Worm (Caenorhabditis elegans) whole organism, L3 larva: Measurements from ENCODE around the gene msrp-6.
"Not testable (repeated sequence)": the region's sequence is repeated elsewhere in the genome, so short reads cannot be mapped to it uniquely, and the experiment has no call there.

ENCODE experiments used
- ama-1 ChIP-seq: fragments of 150-350 bp; optimal IDR thresholded peaks from 2 replicates; lab custom pipeline; 2018
- ceh-16 ChIP-seq: sonication (generic microtip); optimal IDR thresholded peaks from 2 replicates; lab custom pipeline; 2017; ENCODE audit warnings: missing biosample characterization, missing genetic modification characterization
- ceh-82 ChIP-seq: fragments of 150-350 bp; optimal IDR thresholded peaks from 2 replicates; lab custom pipeline; 2014; ENCODE audit warnings: missing biosample characterization, missing genetic modification characterization
- ceh-9 ChIP-seq: sonication (generic microtip); optimal IDR thresholded peaks from 2 replicates; lab custom pipeline; 2018; ENCODE audit warnings: missing biosample characterization, missing genetic modification characterization
- daf-12 ChIP-seq: fragments of 150-350 bp; optimal IDR thresholded peaks from 2 replicates; lab custom pipeline; 2014; ENCODE audit warnings: missing biosample characterization, missing genetic modification reagents, missing genetic modification characterization
- egl-27 ChIP-seq: sonication (generic microtip); optimal IDR thresholded peaks from 4 replicates; lab custom pipeline; 2017; ENCODE audit warnings: missing biosample characterization, missing genetic modification reagents, missing genetic modification characterization
- elt-1 ChIP-seq: fragments of 150-350 bp; optimal IDR thresholded peaks from 2 replicates; lab custom pipeline; 2014; ENCODE audit warnings: missing biosample characterization, missing genetic modification characterization
- elt-2 ChIP-seq: sonication (generic microtip); optimal IDR thresholded peaks from 2 replicates; lab custom pipeline; 2016; ENCODE audit warnings: missing genetic modification reagents, mild to moderate bottlenecking, missing genetic modification characterization, missing compliant biosample characterization
- elt-3 ChIP-seq, 3 experiments: fragments of 150-350 bp in 1 of 3; sonication (generic microtip) in 2 of 3; optimal IDR thresholded peaks; 2 replicates in 2 of 3; 4 replicates in 1 of 3; lab custom pipeline; 2014 to 2017; ENCODE audit warnings: missing biosample characterization in 3 of 3, missing genetic modification characterization in 3 of 3
- eor-1 ChIP-seq, 2 experiments: fragments of 150-350 bp; optimal IDR thresholded peaks; 2 replicates each; lab custom pipeline; 2014 to 2018; ENCODE audit warnings: missing biosample characterization in 2 of 2, missing genetic modification characterization in 2 of 2
- fkh-10 ChIP-seq: sonication (generic microtip); optimal IDR thresholded peaks from 2 replicates; lab custom pipeline; 2017; ENCODE audit warnings: missing biosample characterization, missing genetic modification reagents, missing genetic modification characterization
- fos-1 ChIP-seq: fragments of 150-350 bp; optimal IDR thresholded peaks from 2 replicates; lab custom pipeline; 2014; ENCODE audit warnings: missing biosample characterization, missing genetic modification characterization
- jun-1 ChIP-seq: fragments of 150-350 bp; optimal IDR thresholded peaks from 2 replicates; lab custom pipeline; 2014; ENCODE audit warnings: missing biosample characterization, missing genetic modification reagents, missing genetic modification characterization
- lin-39 ChIP-seq: fragments of 150-350 bp; optimal IDR thresholded peaks from 2 replicates; lab custom pipeline; 2018; ENCODE audit warnings: missing biosample characterization, missing genetic modification reagents, missing genetic modification characterization
- mdl-1 ChIP-seq: fragments of 150-350 bp; optimal IDR thresholded peaks from 2 replicates; lab custom pipeline; 2014; ENCODE audit warnings: missing biosample characterization, missing genetic modification characterization
- mml-1 ChIP-seq: fragments of 150-350 bp; sonication (generic microtip); optimal IDR thresholded peaks from 3 replicates; lab custom pipeline; 2014; ENCODE audit warnings: missing biosample characterization, missing genetic modification characterization
- nfya-1 ChIP-seq: sonication (generic microtip); optimal IDR thresholded peaks from 2 replicates; lab custom pipeline; 2017; ENCODE audit warnings: missing genetic modification characterization, mild to moderate bottlenecking, missing compliant biosample characterization, antibody characterized with exemption, moderate library complexity; ENCODE audit not compliant: insufficient read depth
- nhr-237 ChIP-seq: fragments of 150-350 bp; optimal IDR thresholded peaks from 2 replicates; lab custom pipeline; 2014; ENCODE audit warnings: missing biosample characterization, missing genetic modification characterization
- nhr-25 ChIP-seq: sonication (generic microtip); optimal IDR thresholded peaks from 2 replicates; lab custom pipeline; 2017; ENCODE audit warnings: missing biosample characterization, missing genetic modification characterization
- nhr-28 ChIP-seq: fragments of 150-350 bp; optimal IDR thresholded peaks from 2 replicates; lab custom pipeline; 2014; ENCODE audit warnings: missing biosample characterization, missing genetic modification characterization
- nhr-43 ChIP-seq: sonication (generic microtip); optimal IDR thresholded peaks from 2 replicates; lab custom pipeline; 2016; ENCODE audit warnings: mild to moderate bottlenecking, missing genetic modification characterization, missing compliant biosample characterization; ENCODE audit not compliant: poor library complexity, severe bottlenecking
- nhr-67 ChIP-seq: fragments of 150-350 bp; optimal IDR thresholded peaks from 2 replicates; lab custom pipeline; 2014; ENCODE audit warnings: missing biosample characterization, missing genetic modification characterization
- nhr-76 ChIP-seq: fragments of 150-350 bp; sonication (generic microtip); optimal IDR thresholded peaks from 5 replicates; lab custom pipeline; 2014; ENCODE audit warnings: missing biosample characterization, missing genetic modification characterization
- pqm-1 ChIP-seq: fragments of 150-350 bp; optimal IDR thresholded peaks from 2 replicates; lab custom pipeline; 2017; ENCODE audit warnings: missing biosample characterization, missing genetic modification characterization, inconsistent platforms
- sea-2 ChIP-seq: fragments of 150-350 bp; sonication (generic microtip); optimal IDR thresholded peaks from 4 replicates; lab custom pipeline; 2014; ENCODE audit warnings: missing biosample characterization, missing genetic modification reagents, missing genetic modification characterization
- skn-1 ChIP-seq: fragments of 150-350 bp; optimal IDR thresholded peaks from 2 replicates; lab custom pipeline; 2014; ENCODE audit warnings: missing biosample characterization, missing genetic modification characterization
- snpc-4 ChIP-seq: fragments of 150-350 bp; optimal IDR thresholded peaks from 2 replicates; lab custom pipeline; 2014; ENCODE audit warnings: missing biosample characterization, missing genetic modification characterization
- tbx-2 ChIP-seq: sonication (generic microtip); optimal IDR thresholded peaks from 2 replicates; lab custom pipeline; 2016; ENCODE audit warnings: mild to moderate bottlenecking, missing genetic modification characterization, missing compliant biosample characterization
- unc-39 ChIP-seq: sonication (generic microtip); optimal IDR thresholded peaks from 4 replicates; lab custom pipeline; 2017; ENCODE audit warnings: missing biosample characterization, missing genetic modification characterization
- unc-62 ChIP-seq: fragments of 150-350 bp; sonication (generic microtip); optimal IDR thresholded peaks from 4 replicates; lab custom pipeline; 2014; ENCODE audit warnings: missing biosample characterization, missing genetic modification reagents, missing genetic modification characterization
- zag-1 ChIP-seq: fragments of 150-350 bp; optimal IDR thresholded peaks from 2 replicates; lab custom pipeline; 2014; ENCODE audit warnings: missing biosample characterization, missing genetic modification characterization
- ztf-11 ChIP-seq: fragments of 150-350 bp; optimal IDR thresholded peaks from 2 replicates; lab custom pipeline; 2014; ENCODE audit warnings: missing biosample characterization, missing genetic modification characterization
- ztf-4 ChIP-seq: fragments of 150-350 bp; optimal IDR thresholded peaks from 2 replicates; lab custom pipeline; 2014; ENCODE audit warnings: missing biosample characterization, missing genetic modification characterization

msrp-6 gene

ce11 chrII:2656606-2657005 is 37.4 kb downstream of the msrp-6 start, which contains the start of gene sri-47:
sri-47 (plus strand) TSS chrII:2656906.
- TF ChIP-seq nhr-28: no peak
- no peak for TF ChIP-seq jun-1 (tag; lab: Kevin White, UChicago)
- TF ChIP-seq nhr-25: no peak
- no peak for TF ChIP-seq daf-12 (tag; lab: Kevin White, UChicago)
- TF ChIP-seq egl-27 (tag; lab: Kevin White, UChicago): no peak
- TF ChIP-seq nfya-1 (tag; lab: Kevin White, UChicago): no peak
- TF ChIP-seq fkh-10 (GFP tag; lab: Kevin White, UChicago): no peak
- no peak for TF ChIP-seq ceh-9
- no peak for TF ChIP-seq mml-1 (tag; lab: Kevin White, UChicago)
- TF ChIP-seq unc-39: no peak
- TF ChIP-seq fos-1 (tag; lab: Kevin White, UChicago): no peak
- TF ChIP-seq nhr-237 (tag; lab: Kevin White, UChicago): no peak
- TF ChIP-seq elt-2 (tag; lab: Kevin White, UChicago): no peak
- no peak for TF ChIP-seq snpc-4
- no peak for TF ChIP-seq nhr-43 (tag; lab: Kevin White, UChicago)
- no peak for TF ChIP-seq pqm-1
- TF ChIP-seq ztf-11 (tag; lab: Kevin White, UChicago): no peak

ce11 chrII:2659364-2659763 is 40.1 kb downstream of the msrp-6 start, which contains the start of gene gcy-21:
gcy-21 (plus strand) TSS chrII:2659664.
- no peak for TF ChIP-seq ceh-82
- TF ChIP-seq ceh-9: no peak
- no peak for TF ChIP-seq nhr-43 (tag; lab: Kevin White, UChicago)
- TF ChIP-seq egl-27 (tag; lab: Kevin White, UChicago): no peak

ce11 chrII:2665081-2665480 is 45.8 kb downstream of the msrp-6 start, which contains the start of gene F22E5.2:
F22E5.2 (plus strand) TSS chrII:2665381.
- TF ChIP-seq pqm-1; nhr-76 (tag; lab: Kevin White, UChicago); tbx-2: not testable (repeated sequence)

ce11 chrII:2665606-2666005 is 46.4 kb downstream of the msrp-6 start, which contains the start of gene F22E5.22:
F22E5.22 (plus strand) TSS chrII:2665906.
- no peak for TF ChIP-seq ztf-4
- TF ChIP-seq lin-39 (tag; lab: Kevin White, UChicago): no peak
- no peak for TF ChIP-seq pqm-1
- no peak for TF ChIP-seq elt-1 (tag; lab: Kevin White, UChicago)
- no peak for TF ChIP-seq egl-27 (tag; lab: Kevin White, UChicago)
- TF ChIP-seq nhr-67 (tag; lab: Kevin White, UChicago): no peak
- no peak for TF ChIP-seq ama-1 (lab: Kevin White, UChicago)
- no peak for TF ChIP-seq elt-2 (tag; lab: Kevin White, UChicago)
- no peak for TF ChIP-seq skn-1 (tag; lab: Kevin White, UChicago)
- TF ChIP-seq sea-2 (GFP tag; lab: Kevin White, UChicago): no peak
- no peak for TF ChIP-seq tbx-2
- TF ChIP-seq unc-62 (GFP tag; lab: Kevin White, UChicago): no peak
- no peak for TF ChIP-seq mdl-1
- TF ChIP-seq elt-3 (tag; optimal IDR thresholded peaks at IDR 0.05; lab: Kevin White, UChicago): no peak
- TF ChIP-seq eor-1 (tag; optimal IDR thresholded peaks at IDR 0.05; lab: Kevin White, UChicago): no peak
- TF ChIP-seq nhr-43 (tag; lab: Kevin White, UChicago): no peak
- TF ChIP-seq ceh-9: no peak
- no peak for TF ChIP-seq zag-1
- TF ChIP-seq ceh-16 (tag; lab: Kevin White, UChicago): no peak
- TF ChIP-seq snpc-4: no peak
